Worm (Caenorhabditis elegans) whole organism, L3 larva: ENCODE measurements around the gene math-3.

Experiments
- elt-3 ChIP-seq, 3 experiments: fragments of 150-350 bp in 1 of 3; sonication (generic microtip) in 2 of 3; optimal IDR thresholded peaks; 2 replicates in 2 of 3; 4 replicates in 1 of 3; lab custom pipeline; 2014 to 2017; ENCODE audit warnings: missing biosample characterization in 3 of 3, missing genetic modification characterization in 3 of 3
- fos-1 ChIP-seq: fragments of 150-350 bp; optimal IDR thresholded peaks from 2 replicates; lab custom pipeline; 2014; ENCODE audit warnings: missing biosample characterization, missing genetic modification characterization
- nhr-12 ChIP-seq: fragments of 150-350 bp; optimal IDR thresholded peaks from 2 replicates; lab custom pipeline; 2014; ENCODE audit warnings: missing biosample characterization, missing genetic modification characterization
- pqm-1 ChIP-seq: fragments of 150-350 bp; optimal IDR thresholded peaks from 2 replicates; lab custom pipeline; 2017; ENCODE audit warnings: missing biosample characterization, missing genetic modification characterization, inconsistent platforms
- snpc-4 ChIP-seq: fragments of 150-350 bp; optimal IDR thresholded peaks from 2 replicates; lab custom pipeline; 2014; ENCODE audit warnings: missing biosample characterization, missing genetic modification characterization
- unc-39 ChIP-seq: sonication (generic microtip); optimal IDR thresholded peaks from 4 replicates; lab custom pipeline; 2017; ENCODE audit warnings: missing biosample characterization, missing genetic modification characterization

DNA sequence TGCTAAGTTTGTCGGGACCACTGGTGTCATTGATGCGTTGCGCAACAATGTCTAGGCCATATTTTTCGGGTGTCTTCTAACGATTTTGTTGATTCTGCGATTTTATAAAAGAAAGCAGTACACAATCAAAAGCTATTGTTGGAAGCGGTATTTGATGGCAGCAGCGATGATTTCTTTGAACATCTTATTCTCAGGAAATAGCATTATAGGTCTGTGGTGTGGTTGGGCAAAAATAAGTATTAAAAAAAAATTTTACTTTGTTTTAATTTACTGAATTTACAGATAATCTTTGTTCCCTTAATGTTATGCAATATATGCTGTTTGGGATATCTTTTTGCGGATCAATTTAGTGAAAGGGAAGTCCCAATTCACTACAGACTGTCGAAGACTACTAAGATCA lies 14.9 kb upstream of the math-3 start, which contains the start of gene F36H5.10:
- TF ChIP-seq fos-1 (no peak), pqm-1 (tag; lab: Kevin White, UChicago) (no peak), nhr-12 (tag; lab: Kevin White, UChicago) (no peak), snpc-4 (tag; lab: Kevin White, UChicago) (no peak), elt-3 (tag; optimal IDR thresholded peaks at IDR 0.05; lab: Kevin White, UChicago) (no peak), unc-39 (tag; lab: Kevin White, UChicago) (no peak)
